Worm (Caenorhabditis elegans) whole organism, young adult: ENCODE data around the gene F13E9.5.

ENCODE experiments used
- C17E4.6 ChIP-seq: fragments of 200-800 bp; sonication (Bioruptor generic); IDR thresholded peaks from 2 replicates; pipeline ENCODE4 v1.3.6; 2022; ENCODE audit warnings: missing genetic modification reagents, missing genetic modification characterization, missing compliant biosample characterization
- F22D6.2 ChIP-seq: sonication (generic microtip); optimal IDR thresholded peaks from 2 replicates; lab custom pipeline; 2016; ENCODE audit warnings: mild to moderate bottlenecking, missing genetic modification characterization, missing compliant biosample characterization
- F52B5.7 ChIP-seq: sonication (generic microtip); optimal IDR thresholded peaks from 2 replicates; lab custom pipeline; 2016; ENCODE audit warnings: mild to moderate bottlenecking, missing genetic modification characterization, missing compliant biosample characterization
- F57C9.4 ChIP-seq: sonication (generic microtip); optimal IDR thresholded peaks from 2 replicates; lab custom pipeline; 2017; ENCODE audit warnings: mild to moderate bottlenecking, missing genetic modification characterization, missing compliant biosample characterization
- K11D2.4 ChIP-seq: fragments of 200-800 bp; sonication (Bioruptor generic); IDR thresholded peaks from 2 replicates; pipeline ENCODE4 v1.3.6; 2022; ENCODE audit warnings: missing genetic modification reagents, missing genetic modification characterization, missing compliant biosample characterization
- K12H6.12 ChIP-seq: fragments of 200-800 bp; sonication (Bioruptor generic); optimal IDR thresholded peaks from 2 replicates; lab custom pipeline; 2018; ENCODE audit warnings: mild to moderate bottlenecking, missing genetic modification characterization, missing compliant biosample characterization
- T26A5.8 ChIP-seq: sonication (generic microtip); optimal IDR thresholded peaks from 2 replicates; lab custom pipeline; 2016; ENCODE audit warnings: missing genetic modification characterization, missing compliant biosample characterization
- Y95B8A.8 ChIP-seq: fragments of 200-800 bp; sonication (Bioruptor generic); IDR thresholded peaks from 2 replicates; pipeline ENCODE4 v1.3.6; 2022; ENCODE audit warnings: missing genetic modification reagents, missing genetic modification characterization, missing compliant biosample characterization
- aptf-2 ChIP-seq: fragments of 200-800 bp; sonication (Bioruptor generic); conservative IDR thresholded peaks from 2 replicates; pipeline ENCODE4 v1.3.6; 2022; ENCODE audit warnings: missing genetic modification reagents, missing genetic modification characterization, missing compliant biosample characterization
- atf-7 ChIP-seq: sonication (generic microtip); optimal IDR thresholded peaks from 2 replicates; lab custom pipeline; 2017; ENCODE audit warnings: mild to moderate bottlenecking, missing genetic modification characterization, missing compliant biosample characterization
- athp-1 ChIP-seq: sonication (generic microtip); optimal IDR thresholded peaks from 2 replicates; lab custom pipeline; 2017; ENCODE audit warnings: mild to moderate bottlenecking, missing genetic modification characterization, missing compliant biosample characterization
- attf-3 ChIP-seq: fragments of 200-800 bp; sonication (Bioruptor generic); conservative IDR thresholded peaks from 2 replicates; pipeline ENCODE4 v1.3.6; 2022; ENCODE audit warnings: missing genetic modification reagents, missing genetic modification characterization, missing compliant biosample characterization
- attf-5 ChIP-seq: fragments of 200-800 bp; sonication (Bioruptor generic); optimal IDR thresholded peaks from 2 replicates; lab custom pipeline; 2018; ENCODE audit warnings: mild to moderate bottlenecking, missing genetic modification characterization, missing compliant biosample characterization
- attf-6 ChIP-seq: fragments of 200-800 bp; sonication (Bioruptor generic); IDR thresholded peaks from 2 replicates; pipeline ENCODE4 v1.3.6; 2022; ENCODE audit warnings: missing genetic modification reagents, missing genetic modification characterization, missing compliant biosample characterization
- bed-1 ChIP-seq: fragments of 200-800 bp; sonication (Bioruptor generic); IDR thresholded peaks from 2 replicates; pipeline ENCODE4 v1.3.6; 2022; ENCODE audit warnings: missing genetic modification reagents, missing genetic modification characterization, missing compliant biosample characterization
- cebp-1 ChIP-seq, 2 experiments: fragments of 200-800 bp in 1 of 2; sonication (Bioruptor generic) in 1 of 2; sonication (generic microtip) in 1 of 2; IDR thresholded peaks in 1 of 2; optimal IDR thresholded peaks in 1 of 2; 2 replicates each; pipeline versions ENCODE4 v1.3.6 to Lab custom; 2017 to 2022; ENCODE audit warnings: missing compliant biosample characterization in 2 of 2, missing genetic modification characterization in 2 of 2, mild to moderate bottlenecking in 1 of 2, missing genetic modification reagents in 1 of 2, moderate library complexity in 1 of 2
- ceh-100 ChIP-seq: fragments of 200-800 bp; sonication (Bioruptor generic); IDR thresholded peaks from 2 replicates; pipeline ENCODE4 v1.3.6; 2022; ENCODE audit warnings: missing genetic modification reagents, missing genetic modification characterization, missing compliant biosample characterization
- ceh-79 ChIP-seq: sonication (generic microtip); optimal IDR thresholded peaks from 2 replicates; lab custom pipeline; 2017; ENCODE audit warnings: mild to moderate bottlenecking, missing genetic modification characterization, missing compliant biosample characterization
- ceh-91 ChIP-seq: fragments of 200-800 bp; sonication (Bioruptor generic); IDR thresholded peaks from 2 replicates; pipeline ENCODE4 v1.3.6; 2022; ENCODE audit warnings: missing genetic modification reagents, missing genetic modification characterization, missing compliant biosample characterization
- chd-7 ChIP-seq: sonication (generic microtip); optimal IDR thresholded peaks from 2 replicates; lab custom pipeline; 2016; ENCODE audit warnings: mild to moderate bottlenecking, missing genetic modification characterization, moderate library complexity, missing compliant biosample characterization
- dox-1 ChIP-seq: fragments of 200-800 bp; sonication (Bioruptor generic); IDR thresholded peaks from 2 replicates; pipeline ENCODE4 v1.3.6; 2022; ENCODE audit warnings: missing genetic modification reagents, missing genetic modification characterization, missing compliant biosample characterization
- dpl-1 ChIP-seq: fragments of 150-350 bp; optimal IDR thresholded peaks from 2 replicates; lab custom pipeline; 2014; ENCODE audit warnings: missing biosample characterization, missing genetic modification reagents, missing genetic modification characterization
- efl-1 ChIP-seq: fragments of 150-350 bp; optimal IDR thresholded peaks from 2 replicates; lab custom pipeline; 2014; ENCODE audit warnings: missing biosample characterization, missing genetic modification reagents, missing genetic modification characterization
- egl-44 ChIP-seq: fragments of 200-800 bp; sonication (Bioruptor generic); IDR thresholded peaks from 2 replicates; pipeline ENCODE4 v1.3.6; 2022; ENCODE audit warnings: missing genetic modification reagents, missing genetic modification characterization, missing compliant biosample characterization
- hlh-12 ChIP-seq: sonication (generic microtip); optimal IDR thresholded peaks from 2 replicates; lab custom pipeline; 2016; ENCODE audit warnings: missing genetic modification characterization, missing compliant biosample characterization
- hlh-26 ChIP-seq: fragments of 200-800 bp; sonication (Bioruptor generic); conservative IDR thresholded peaks from 2 replicates; pipeline ENCODE4 v1.3.6; 2022; ENCODE audit warnings: missing genetic modification reagents, missing genetic modification characterization, missing compliant biosample characterization
- let-607 ChIP-seq, 2 experiments: fragments of 200-800 bp in 1 of 2; sonication (Bioruptor generic) in 1 of 2; sonication (generic microtip) in 1 of 2; optimal IDR thresholded peaks; 2 replicates each; lab custom pipeline; 2016 to 2018; ENCODE audit warnings: mild to moderate bottlenecking in 2 of 2, missing compliant biosample characterization in 2 of 2, missing genetic modification characterization in 2 of 2, moderate library complexity in 2 of 2, missing genotype in 1 of 2
- lir-1 ChIP-seq: fragments of 200-800 bp; sonication (Bioruptor generic); conservative IDR thresholded peaks from 2 replicates; pipeline ENCODE4 v1.3.6; 2022; ENCODE audit warnings: missing genetic modification reagents, missing genetic modification characterization, missing compliant biosample characterization
- madf-6 ChIP-seq: fragments of 200-800 bp; sonication (Bioruptor generic); IDR thresholded peaks from 2 replicates; pipeline ENCODE4 v1.3.6; 2022; ENCODE audit warnings: missing genetic modification reagents, missing genetic modification characterization, missing compliant biosample characterization
- madf-8 ChIP-seq: fragments of 200-800 bp; sonication (Bioruptor generic); conservative IDR thresholded peaks from 2 replicates; pipeline ENCODE4 v1.3.6; 2022; ENCODE audit warnings: missing genetic modification reagents, missing genetic modification characterization, missing compliant biosample characterization
- mcd-1 ChIP-seq: fragments of 200-800 bp; sonication (Bioruptor generic); IDR thresholded peaks from 2 replicates; pipeline ENCODE4 v1.3.6; 2022; ENCODE audit warnings: missing genetic modification reagents, missing genetic modification characterization, missing compliant biosample characterization
- mel-28 ChIP-seq: sonication (generic microtip); optimal IDR thresholded peaks from 2 replicates; lab custom pipeline; 2016; ENCODE audit warnings: borderline replicate concordance, mild to moderate bottlenecking, missing genetic modification characterization, missing compliant biosample characterization
- mxl-1 ChIP-seq: sonication (generic microtip); optimal IDR thresholded peaks from 2 replicates; lab custom pipeline; 2016; ENCODE audit warnings: missing genetic modification characterization, missing compliant biosample characterization
- nfyb-1 ChIP-seq: fragments of 200-800 bp; sonication (Bioruptor generic); IDR thresholded peaks from 2 replicates; pipeline ENCODE4 v1.3.6; 2022; ENCODE audit warnings: missing genetic modification reagents, missing genetic modification characterization, missing compliant biosample characterization
- nhr-80 ChIP-seq: sonication (generic microtip); optimal IDR thresholded peaks from 2 replicates; lab custom pipeline; 2016; ENCODE audit warnings: missing genetic modification characterization, missing compliant biosample characterization
- pbrm-1 ChIP-seq: fragments of 200-800 bp; sonication (Bioruptor generic); IDR thresholded peaks from 2 replicates; pipeline ENCODE4 v1.3.6; 2022; ENCODE audit warnings: missing genetic modification reagents, missing genetic modification characterization, missing compliant biosample characterization
- rec-8 ChIP-seq, 2 experiments: sonication (generic microtip); optimal IDR thresholded peaks; 2 replicates each; lab custom pipeline; 2016; ENCODE audit warnings: mild to moderate bottlenecking in 2 of 2, missing genetic modification characterization in 2 of 2, missing genetic modification reagents in 2 of 2, missing genotype in 2 of 2, missing biosample characterization in 1 of 2, missing compliant biosample characterization in 1 of 2, moderate library complexity in 1 of 2
- repo-1 ChIP-seq: sonication (generic microtip); optimal IDR thresholded peaks from 2 replicates; lab custom pipeline; 2017; ENCODE audit warnings: mild to moderate bottlenecking, missing genetic modification characterization, missing compliant biosample characterization
- sptf-2 ChIP-seq: fragments of 200-800 bp; sonication (Bioruptor generic); optimal IDR thresholded peaks from 2 replicates; lab custom pipeline; 2018; ENCODE audit warnings: mild to moderate bottlenecking, missing genetic modification characterization, missing compliant biosample characterization
- tbx-9 ChIP-seq: sonication (generic microtip); optimal IDR thresholded peaks from 2 replicates; lab custom pipeline; 2016; ENCODE audit warnings: borderline replicate concordance, missing genetic modification characterization, inconsistent platforms, missing compliant biosample characterization
- tlf-1 ChIP-seq: fragments of 200-800 bp; sonication (Bioruptor generic); optimal IDR thresholded peaks from 2 replicates; lab custom pipeline; 2018; ENCODE audit warnings: mild to moderate bottlenecking, missing genetic modification characterization, missing compliant biosample characterization
- xnd-1 ChIP-seq: sonication (generic microtip); optimal IDR thresholded peaks from 2 replicates; lab custom pipeline; 2016; ENCODE audit warnings: missing genotype, missing genetic modification reagents, missing genetic modification characterization, missing compliant biosample characterization
- zim-3 ChIP-seq: sonication (generic microtip); optimal IDR thresholded peaks from 2 replicates; lab custom pipeline; 2017; ENCODE audit warnings: mild to moderate bottlenecking, missing genetic modification characterization, moderate library complexity, missing compliant biosample characterization
- ztf-3 ChIP-seq: fragments of 200-800 bp; sonication (Bioruptor generic); optimal IDR thresholded peaks from 2 replicates; lab custom pipeline; 2018; ENCODE audit warnings: mild to moderate bottlenecking, missing genetic modification characterization, missing compliant biosample characterization

The F13E9.5 gene

DNA sequence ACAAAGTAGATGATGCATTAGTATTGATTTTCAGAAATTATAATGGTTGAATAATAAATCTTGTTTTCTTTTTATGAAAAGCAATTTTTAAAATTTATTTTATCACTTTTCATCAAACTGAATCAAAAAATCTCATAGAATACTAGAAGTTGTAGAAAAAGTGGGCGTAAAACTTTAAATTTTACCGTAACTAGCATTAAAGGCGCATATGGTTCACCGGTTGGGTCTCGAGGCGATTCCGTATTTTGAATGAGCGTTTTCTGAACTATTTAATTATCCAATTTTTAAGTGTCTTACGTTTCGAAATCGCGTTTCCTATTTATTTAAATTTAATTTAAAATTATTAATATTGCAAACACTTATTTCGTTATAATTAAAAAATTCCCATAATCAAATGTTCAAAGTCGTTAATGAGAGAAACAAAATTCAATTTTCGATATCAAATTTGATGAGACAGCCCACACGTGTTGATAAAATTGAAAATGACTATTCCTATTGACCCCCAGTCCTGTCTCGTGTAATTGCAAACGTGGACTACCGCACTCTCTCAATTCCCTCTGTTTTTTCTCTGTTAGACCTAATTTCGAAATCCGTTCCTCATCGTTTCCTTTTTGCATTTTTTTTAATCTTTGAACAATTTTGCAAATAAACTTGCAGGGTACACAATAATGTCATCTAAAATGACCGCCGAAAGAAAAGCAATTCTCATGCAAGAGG, 25.7 kb downstream of the F13E9.5 start, which contains the start of the genes T11G6.2 and hars-1 (continued):
- no peak for TF ChIP-seq tbx-9
- 0 out of 2 replicates have a peak, but pooled peaks have one; percentile 48 for TF ChIP-seq dox-1 (GFP tag; lab: Robert Waterston, UW)
- no peak for TF ChIP-seq hlh-26 (GFP tag; lab: Robert Waterston, UW)
- no peak for TF ChIP-seq dpl-1 (GFP tag; lab: Kevin White, UChicago)
- TF ChIP-seq repo-1 (tag; lab: Kevin White, UChicago): no peak
- peak; percentile 35 to 78 for TF ChIP-seq let-607 (tag; optimal IDR thresholded peaks at IDR 0.05; lab: Kevin White, UChicago)
- TF ChIP-seq hlh-12 (tag; lab: Kevin White, UChicago): no peak
- TF ChIP-seq cebp-1 (GFP tag; IDR thresholded peaks at IDR 0.05; lab: Robert Waterston, UW): peak; percentile 67; the same call in 1 of the 2 replicates
- peak; percentile 85 for TF ChIP-seq cebp-1 (tag; optimal IDR thresholded peaks at IDR 0.05; lab: Kevin White, UChicago)
- no peak for TF ChIP-seq zim-3 (tag; lab: Kevin White, UChicago)
- peak; percentile 69 for TF ChIP-seq attf-5
- no peak for TF ChIP-seq Y95B8A.8
- TF ChIP-seq attf-6 (GFP tag; lab: Robert Waterston, UW): no peak
- no peak for TF ChIP-seq rec-8 (tag; optimal IDR thresholded peaks at IDR 0.05; lab: Kevin White, UChicago)
- no peak for TF ChIP-seq lir-1 (GFP tag; lab: Robert Waterston, UW)
- TF ChIP-seq F22D6.2 (tag; lab: Kevin White, UChicago): no peak
- no peak for TF ChIP-seq ceh-79 (tag; lab: Kevin White, UChicago)
- TF ChIP-seq aptf-2: no peak
- no peak for TF ChIP-seq egl-44 (GFP tag; lab: Robert Waterston, UW)
- TF ChIP-seq T26A5.8 (tag; lab: Kevin White, UChicago): no peak
- no peak for TF ChIP-seq atf-7
- TF ChIP-seq chd-7 (tag; lab: Kevin White, UChicago): no peak
- TF ChIP-seq sptf-2 (GFP tag; lab: Kevin White, UChicago): no peak
- TF ChIP-seq F57C9.4 (tag; lab: Kevin White, UChicago): no peak
- TF ChIP-seq mxl-1 (tag; lab: Kevin White, UChicago): no peak
- TF ChIP-seq ceh-100: no peak
- TF ChIP-seq ceh-91 (GFP tag; lab: Robert Waterston, UW): peak; percentile 53; the same call in 1 of the 2 replicates

DNA sequence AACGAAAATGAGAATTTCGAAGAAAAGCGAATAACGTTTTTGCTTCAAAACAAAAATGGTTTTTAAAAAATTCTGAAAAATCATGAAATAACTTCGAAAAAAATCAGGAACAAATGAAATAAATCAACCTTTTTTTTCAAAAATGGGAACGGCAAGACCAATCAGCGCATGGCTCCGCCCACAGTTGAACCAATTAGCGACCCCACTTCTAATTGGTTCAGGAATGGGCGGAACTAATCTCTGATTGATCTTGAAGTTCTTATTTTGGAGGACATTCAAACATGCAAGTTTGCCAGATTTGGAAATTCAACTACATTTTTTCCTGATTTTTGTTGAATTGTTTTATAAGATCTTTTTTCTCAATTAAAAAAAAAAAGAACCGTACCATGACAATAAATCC, 28.2 kb downstream of the F13E9.5 start:
- peak; percentile 54; the same call in 1 of the 2 replicates for TF ChIP-seq nfyb-1
- no peak for TF ChIP-seq attf-3

DNA sequence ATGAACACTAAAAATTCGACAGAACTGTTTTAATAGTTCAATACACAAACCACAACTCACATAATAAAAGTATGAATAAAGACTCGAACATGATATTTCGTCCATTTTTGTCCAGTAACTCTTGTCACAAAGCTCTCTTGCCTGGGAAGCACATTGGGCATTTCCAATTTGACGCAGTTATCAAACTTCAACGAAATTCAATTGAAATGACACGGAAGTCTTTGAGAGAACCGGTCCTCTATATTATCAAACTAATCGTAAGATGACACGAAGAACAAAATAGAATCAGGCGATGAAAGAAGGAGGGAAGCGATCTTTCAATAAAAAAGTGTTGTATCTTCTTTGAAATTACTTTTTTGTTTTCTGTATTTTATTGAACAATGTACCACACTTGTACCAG, 29.1 kb downstream of the F13E9.5 start, which contains the start of gene T11G6.3:
TSS of gene T11G6.3 (minus strand) at position 189 of the 400 bp plus-strand sequence.
- TF ChIP-seq mel-28 (tag; lab: Kevin White, UChicago) (no peak), F57C9.4 (tag; lab: Kevin White, UChicago) (no peak), F52B5.7 (tag; lab: Kevin White, UChicago) (no peak), tlf-1 (GFP tag; lab: Kevin White, UChicago) (no peak)
- TF ChIP-seq, all 124 proteins: peak for 0

DNA sequence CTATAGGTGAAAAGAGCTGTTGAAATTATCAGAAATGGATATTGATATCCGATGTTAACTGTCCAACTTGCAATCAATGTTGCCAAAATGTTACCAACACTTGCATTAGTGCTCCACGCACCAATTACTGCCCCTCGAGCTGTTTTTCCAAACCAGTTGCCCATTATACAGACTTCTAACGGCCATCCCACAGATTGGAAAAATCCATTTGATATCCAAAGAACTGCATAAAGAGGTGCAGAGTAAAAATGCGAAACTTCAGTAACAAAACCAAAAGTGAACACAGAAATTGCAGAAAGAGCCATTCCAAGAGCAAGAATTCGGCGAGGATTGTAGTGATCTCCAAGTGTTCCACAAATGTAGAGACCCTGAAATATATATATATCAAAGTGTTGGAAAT, 30.1 kb downstream of the F13E9.5 start:
- TF ChIP-seq K12H6.12 (tag; lab: Kevin White, UChicago): no peak
- no peak for TF ChIP-seq K11D2.4
- no peak for TF ChIP-seq ztf-3 (GFP tag; lab: Kevin White, UChicago)
- no peak for TF ChIP-seq bed-1 (GFP tag; lab: Robert Waterston, UW)
- no peak for TF ChIP-seq athp-1 (tag; lab: Kevin White, UChicago)
- no peak for TF ChIP-seq tlf-1 (GFP tag; lab: Kevin White, UChicago)
- TF ChIP-seq xnd-1 (tag; lab: Kevin White, UChicago): no peak
- TF ChIP-seq C17E4.6 (GFP tag; lab: Robert Waterston, UW): no peak
- TF ChIP-seq mcd-1 (GFP tag; lab: Robert Waterston, UW): no peak
- no peak for TF ChIP-seq pbrm-1 (GFP tag; lab: Robert Waterston, UW)
- TF ChIP-seq efl-1 (GFP tag; lab: Kevin White, UChicago): no peak
- TF ChIP-seq tbx-9: no peak
- no peak for TF ChIP-seq madf-8
- no peak for TF ChIP-seq nhr-80 (tag; lab: Kevin White, UChicago)
- no peak for TF ChIP-seq madf-6 (GFP tag; lab: Robert Waterston, UW)
